In genomic region chr2L:11987945-11988344, dm6 we compare ENCODE assay signal across 1 fruit fly cellular context.
A peak's percentile ranks its signal among the peaks of the same experiment; 100 is the strongest.
TF ChIP-seq lines count a peak whose summit lies in the region.

Gene CG6686 (minus strand): TSS chr2L:11988039.
Gene CG34163 (plus strand): TSS chr2L:11988270.

TF ChIP-seq in whole organism, embryonic, 481 proteins besides CTCF, POLR2A, EP300 and RAD21 (continued from another document and continues in another):
- TF ChIP-seq CG15073 (GFP tag; optimal IDR thresholded peaks at IDR 0.05; lab: Kevin White, UChicago) (no peak), CG34376 (GFP tag; optimal IDR thresholded peaks at IDR 0.05; lab: Kevin White, UChicago) (peak; percentile 17), Hr3 (GFP tag; optimal IDR thresholded peaks at IDR 0.05; lab: Kevin White, UChicago) (peak; percentile 55), CG13287 (GFP tag; IDR thresholded peaks at IDR 0.05; lab: Robert Waterston, UW; ENCODE audit: partially characterized antibody) (no peak), CG14441 (GFP tag; IDR thresholded peaks at IDR 0.05; lab: Robert Waterston, UW) (peak; percentile 41; the same call in 1 of the 2 replicates), tin (GFP tag; optimal IDR thresholded peaks at IDR 0.05; lab: Kevin White, UChicago) (peak; percentile 17), CG1647 (GFP tag; optimal IDR thresholded peaks at IDR 0.05; lab: Kevin White, UChicago) (peak; percentile 8), Lhr (GFP tag; optimal IDR thresholded peaks at IDR 0.05; lab: Kevin White, UChicago) (peak; percentile 64), CG17385 (GFP tag; optimal IDR thresholded peaks at IDR 0.05; lab: Kevin White, UChicago) (peak; percentile 99), Dad (GFP tag; optimal IDR thresholded peaks at IDR 0.05; lab: Kevin White, UChicago) (peak; percentile 48), CG17186 (GFP tag; optimal IDR thresholded peaks at IDR 0.05; lab: Kevin White, UChicago) (peak; percentile 88), trem (tag; optimal IDR thresholded peaks at IDR 0.05; lab: Kevin White, UChicago) (peak; percentile 70), maf-S (GFP tag; optimal IDR thresholded peaks at IDR 0.05; lab: Kevin White, UChicago) (peak; percentile 30), rib (GFP tag; IDR thresholded peaks at IDR 0.05; lab: Robert Waterston, UW) (no peak), pb (GFP tag; optimal IDR thresholded peaks at IDR 0.05; lab: Kevin White, UChicago) (no peak), CG2875 (GFP tag; optimal IDR thresholded peaks at IDR 0.05; lab: Kevin White, UChicago) (no peak), CG43689 (GFP tag; IDR thresholded peaks at IDR 0.05; lab: Robert Waterston, UW) (no peak), hbn (GFP tag; IDR thresholded peaks at IDR 0.05; lab: Robert Waterston, UW; ENCODE audit: partially characterized antibody) (peak; percentile 27; the same call in 1 of the 2 replicates), D19A (tag; optimal IDR thresholded peaks at IDR 0.05; lab: Kevin White, UChicago) (no peak), grau (tag; optimal IDR thresholded peaks at IDR 0.05; lab: Kevin White, UChicago) (peak; percentile 33), PHDP (tag; optimal IDR thresholded peaks at IDR 0.05; lab: Kevin White, UChicago) (peak; percentile 6), Pdp1 (GFP tag; optimal IDR thresholded peaks at IDR 0.05; lab: Kevin White, UChicago) (peak in 1 of 2 experiments; percentile 66), aop (GFP tag; IDR thresholded peaks at IDR 0.05; lab: Robert Waterston, UW) (no peak), nmo (GFP tag; optimal IDR thresholded peaks at IDR 0.05; lab: Kevin White, UChicago) (peak; percentile 69), Ada2b (GFP tag; IDR thresholded peaks at IDR 0.05; lab: Robert Waterston, UW) (peak; percentile 26; the same call in 1 of the 2 replicates), CG18262 (tag; optimal IDR thresholded peaks at IDR 0.05; lab: Kevin White, UChicago) (peak; percentile 24), bsh (GFP tag; optimal IDR thresholded peaks at IDR 0.05; lab: Kevin White, UChicago) (peak in 1 of 2 experiments; percentile 14), fu2 (GFP tag; optimal IDR thresholded peaks at IDR 0.05; lab: Kevin White, UChicago) (peak; percentile 30), CG6254 (GFP tag; optimal IDR thresholded peaks at IDR 0.05; lab: Kevin White, UChicago) (peak; percentile 19), phol (tag; optimal IDR thresholded peaks at IDR 0.05; lab: Kevin White, UChicago) (peak; percentile 68), CG13894 (tag; optimal IDR thresholded peaks at IDR 0.05; lab: Kevin White, UChicago) (peak; percentile 54), zfh2 (GFP tag; optimal IDR thresholded peaks at IDR 0.05; lab: Kevin White, UChicago) (peak; percentile 67), CG10462 (GFP tag; optimal IDR thresholded peaks at IDR 0.05; lab: Kevin White, UChicago) (peak; percentile 37), Dll (GFP tag; IDR thresholded peaks at IDR 0.05; lab: Robert Waterston, UW; ENCODE audit: partially characterized antibody) (0 out of 4 replicates have a peak, but pooled peaks have one; percentile 35), CG8944 (GFP tag; optimal IDR thresholded peaks at IDR 0.05; lab: Kevin White, UChicago) (peak; percentile 5), chif (GFP tag; optimal IDR thresholded peaks at IDR 0.05; lab: Kevin White, UChicago) (peak; percentile 31 to 37), CG13775 (GFP tag; optimal IDR thresholded peaks at IDR 0.05; lab: Kevin White, UChicago) (peak; percentile 42), CG7839 (tag; optimal IDR thresholded peaks at IDR 0.05; lab: Kevin White, UChicago) (peak; percentile 45), CG12299 (tag; optimal IDR thresholded peaks at IDR 0.05; lab: Kevin White, UChicago) (peak; percentile 47), CG6683 (GFP tag; optimal IDR thresholded peaks at IDR 0.05; lab: Kevin White, UChicago) (no peak), CG9817 (tag; optimal IDR thresholded peaks at IDR 0.05; lab: Kevin White, UChicago) (peak; percentile 13), Camta (GFP tag; optimal IDR thresholded peaks at IDR 0.05; lab: Kevin White, UChicago) (peak; percentile 51), Stat92E (GFP tag; optimal IDR thresholded peaks at IDR 0.05; lab: Kevin White, UChicago) (peak in 1 of 3 experiments; percentile 38), CG14710 (tag; optimal IDR thresholded peaks at IDR 0.05; lab: Kevin White, UChicago) (peak; percentile 83), Hsf (GFP tag; optimal IDR thresholded peaks at IDR 0.05; lab: Kevin White, UChicago) (peak; percentile 64), CG4424 (GFP tag; optimal IDR thresholded peaks at IDR 0.05; lab: Kevin White, UChicago) (peak; percentile 25), CG10959 (GFP tag; IDR thresholded peaks at IDR 0.05; lab: Robert Waterston, UW) (no peak), sisA (GFP tag; IDR thresholded peaks at IDR 0.05; lab: Robert Waterston, UW) (peak; percentile 39; the same call in 1 of the 2 replicates), MBD-R2 (GFP tag; IDR thresholded peaks at IDR 0.05; lab: Robert Waterston, UW) (peak; percentile 89), CG30020 (tag; optimal IDR thresholded peaks at IDR 0.05; lab: Kevin White, UChicago) (peak; percentile 29), bowl (GFP tag; IDR thresholded peaks at IDR 0.05; lab: Robert Waterston, UW) (no peak), pum (GFP tag; optimal IDR thresholded peaks at IDR 0.05; lab: Kevin White, UChicago) (peak; percentile 37), CG34422 (GFP tag; IDR thresholded peaks at IDR 0.05; lab: Robert Waterston, UW) (peak; percentile 62; the same call in 2 of the 3 replicates), B-H1 (GFP tag; IDR thresholded peaks at IDR 0.05; lab: Robert Waterston, UW) (no peak), Dp (GFP tag; optimal IDR thresholded peaks at IDR 0.05; lab: Kevin White, UChicago) (peak; percentile 43), CG18476 (GFP tag; optimal IDR thresholded peaks at IDR 0.05; lab: Kevin White, UChicago) (peak; percentile 35), chn (GFP tag; optimal IDR thresholded peaks at IDR 0.05; lab: Kevin White, UChicago) (peak; percentile 21), CG2116 (GFP tag; optimal IDR thresholded peaks at IDR 0.05; lab: Kevin White, UChicago) (peak; percentile 63), Med (GFP tag; lab: Kevin White, UChicago) (peak; percentile 87), trh (GFP tag; optimal IDR thresholded peaks at IDR 0.05; lab: Kevin White, UChicago) (no peak), E2f2 (GFP tag; IDR thresholded peaks at IDR 0.05; lab: Robert Waterston, UW) (peak; percentile 64), abd-A (tag; optimal IDR thresholded peaks at IDR 0.05; lab: Kevin White, UChicago) (no peak), ara (GFP tag; IDR thresholded peaks at IDR 0.05; lab: Robert Waterston, UW) (peak; percentile 34; the same call in 1 of the 2 replicates), CG32767 (GFP tag; IDR thresholded peaks at IDR 0.05; lab: Robert Waterston, UW) (no peak), CG3281 (GFP tag; optimal IDR thresholded peaks at IDR 0.05; lab: Kevin White, UChicago) (peak; percentile 35), CG7271 (tag; optimal IDR thresholded peaks at IDR 0.05; lab: Kevin White, UChicago) (peak; percentile 61), CG3995 (GFP tag; optimal IDR thresholded peaks at IDR 0.05; lab: Kevin White, UChicago) (peak; percentile 31), CG33557 (GFP tag; optimal IDR thresholded peaks at IDR 0.05; lab: Kevin White, UChicago) (peak; percentile 32), Max (GFP tag; optimal IDR thresholded peaks at IDR 0.05; lab: Kevin White, UChicago) (peak; percentile 78), CG33213 (GFP tag; optimal IDR thresholded peaks at IDR 0.05; lab: Kevin White, UChicago) (peak; percentile 32), CG9437 (GFP tag; optimal IDR thresholded peaks at IDR 0.05; lab: Kevin White, UChicago) (peak; percentile 61), eyg (GFP tag; optimal IDR thresholded peaks at IDR 0.05; lab: Kevin White, UChicago) (no peak), CG12659 (GFP tag; optimal IDR thresholded peaks at IDR 0.05; lab: Kevin White, UChicago) (peak; percentile 68), danr (GFP tag; IDR thresholded peaks at IDR 0.05; lab: Robert Waterston, UW) (no peak), Hr51 (GFP tag; optimal IDR thresholded peaks at IDR 0.05; lab: Kevin White, UChicago) (peak in 1 of 2 experiments; percentile 54), stwl (tag; optimal IDR thresholded peaks at IDR 0.05; lab: Kevin White, UChicago) (peak; percentile 63), yki (optimal IDR thresholded peaks at IDR 0.05; lab: Kevin White, UChicago) (peak; percentile 65), dm (GFP tag; optimal IDR thresholded peaks at IDR 0.05; lab: Kevin White, UChicago) (peak; percentile 92), CG6765 (GFP tag; optimal IDR thresholded peaks at IDR 0.05; lab: Kevin White, UChicago) (no peak), CG2120 (GFP tag; optimal IDR thresholded peaks at IDR 0.05; lab: Kevin White, UChicago) (peak; percentile 76), CG15601 (tag; optimal IDR thresholded peaks at IDR 0.05; lab: Kevin White, UChicago) (peak; percentile 27), prd (optimal IDR thresholded peaks at IDR 0.05; lab: Kevin White, UChicago) (no peak), prd (GFP tag; IDR thresholded peaks at IDR 0.05; lab: Robert Waterston, UW) (peak; percentile 46; the same call in 1 of the 3 replicates), CG2202 (tag; optimal IDR thresholded peaks at IDR 0.05; lab: Kevin White, UChicago) (peak; percentile 2), NC2β (GFP tag; optimal IDR thresholded peaks at IDR 0.05; lab: Kevin White, UChicago) (peak; percentile 46), CG15514 (GFP tag; optimal IDR thresholded peaks at IDR 0.05; lab: Kevin White, UChicago) (peak; percentile 49), CG1792 (GFP tag; optimal IDR thresholded peaks at IDR 0.05; lab: Kevin White, UChicago) (peak; percentile 8), slbo (GFP tag; IDR thresholded peaks at IDR 0.05; lab: Robert Waterston, UW) (peak; percentile 66; the same call in 1 of the 2 replicates), ttk (GFP tag; IDR thresholded peaks at IDR 0.05; lab: Robert Waterston, UW) (no peak), al (GFP tag; IDR thresholded peaks at IDR 0.05; lab: Robert Waterston, UW) (peak; percentile 37; the same call in 1 of the 2 replicates), Dip2 (GFP tag; IDR thresholded peaks at IDR 0.05; lab: Robert Waterston, UW) (no peak), CG16813 (GFP tag; IDR thresholded peaks at IDR 0.05; lab: Robert Waterston, UW; ENCODE audit: partially characterized antibody) (no peak), CG4730 (GFP tag; IDR thresholded peaks at IDR 0.05; lab: Robert Waterston, UW) (no peak), dan (GFP tag; IDR thresholded peaks at IDR 0.05; lab: Robert Waterston, UW) (no peak), mam (GFP tag; optimal IDR thresholded peaks at IDR 0.05; lab: Kevin White, UChicago) (peak; percentile 44), sc (optimal IDR thresholded peaks at IDR 0.05; lab: Kevin White, UChicago) (no peak), sc (GFP tag; optimal IDR thresholded peaks at IDR 0.05; lab: Kevin White, UChicago) (no peak), CG17361 (GFP tag; IDR thresholded peaks at IDR 0.05; lab: Robert Waterston, UW) (peak; percentile 61; the same call in 2 of the 3 replicates), CG10147 (GFP tag; optimal IDR thresholded peaks at IDR 0.05; lab: Kevin White, UChicago) (peak; percentile 28), Sry-δ (GFP tag; optimal IDR thresholded peaks at IDR 0.05; lab: Kevin White, UChicago) (peak; percentile 43), Usf (GFP tag; optimal IDR thresholded peaks at IDR 0.05; lab: Kevin White, UChicago) (no peak), CG10267 (tag; optimal IDR thresholded peaks at IDR 0.05; lab: Kevin White, UChicago) (peak; percentile 49), CG1603 (tag; optimal IDR thresholded peaks at IDR 0.05; lab: Kevin White, UChicago) (peak; percentile 29), nom (GFP tag; optimal IDR thresholded peaks at IDR 0.05; lab: Kevin White, UChicago) (no peak), Ets97D (GFP tag; optimal IDR thresholded peaks at IDR 0.05; lab: Kevin White, UChicago) (peak; percentile 71), Gug (GFP tag; IDR thresholded peaks at IDR 0.05; lab: Robert Waterston, UW) (peak; percentile 45; the same call in 1 of the 4 replicates), sr (GFP tag; IDR thresholded peaks at IDR 0.05; lab: Robert Waterston, UW) (no peak), CG12155 (GFP tag; optimal IDR thresholded peaks at IDR 0.05; lab: Kevin White, UChicago) (peak; percentile 15), nerfin-2 (GFP tag; IDR thresholded peaks at IDR 0.05; lab: Robert Waterston, UW; ENCODE audit: partially characterized antibody) (no peak), Nf-YB (GFP tag; optimal IDR thresholded peaks at IDR 0.05; lab: Kevin White, UChicago) (peak; percentile 15), Mad (GFP tag; optimal IDR thresholded peaks at IDR 0.05; lab: Kevin White, UChicago) (peak; percentile 43), pho (GFP tag; optimal IDR thresholded peaks at IDR 0.05; lab: Kevin White, UChicago) (peak; percentile 53), Xrp1 (GFP tag; IDR thresholded peaks at IDR 0.05; lab: Robert Waterston, UW) (peak; percentile 27; the same call in 1 of the 2 replicates), bab2 (GFP tag; optimal IDR thresholded peaks at IDR 0.05; lab: Kevin White, UChicago) (peak; percentile 41), ken (GFP tag; IDR thresholded peaks at IDR 0.05; lab: Robert Waterston, UW) (no peak; the same call in 2 of the 3 replicates), CG2199 (GFP tag; IDR thresholded peaks at IDR 0.05; lab: Robert Waterston, UW) (0 out of 3 replicates have a peak, but pooled peaks have one; percentile 29), lilli (GFP tag; optimal IDR thresholded peaks at IDR 0.05; lab: Kevin White, UChicago) (peak; percentile 80), CG4328 (GFP tag; optimal IDR thresholded peaks at IDR 0.05; lab: Kevin White, UChicago) (peak; percentile 29), CG1024 (GFP tag; IDR thresholded peaks at IDR 0.05; lab: Robert Waterston, UW) (no peak), Dip3 (GFP tag; optimal IDR thresholded peaks at IDR 0.05; lab: Kevin White, UChicago) (peak; percentile 56), zfh1 (GFP tag; IDR thresholded peaks at IDR 0.05; lab: Robert Waterston, UW) (peak; percentile 49; the same call in 1 of the 3 replicates), ems (GFP tag; optimal IDR thresholded peaks at IDR 0.05; lab: Kevin White, UChicago) (peak; percentile 47), CG17328 (GFP tag; IDR thresholded peaks at IDR 0.05; lab: Robert Waterston, UW) (no peak), CG11456 (GFP tag; IDR thresholded peaks at IDR 0.05; lab: Robert Waterston, UW) (no peak), CG17829 (tag; optimal IDR thresholded peaks at IDR 0.05; lab: Kevin White, UChicago) (peak; percentile 39), p53 (GFP tag; optimal IDR thresholded peaks at IDR 0.05; lab: Kevin White, UChicago) (no peak), pfk (GFP tag; optimal IDR thresholded peaks at IDR 0.05; lab: Kevin White, UChicago) (no peak), CG13296 (GFP tag; optimal IDR thresholded peaks at IDR 0.05; lab: Kevin White, UChicago) (peak; percentile 3), sens (GFP tag; lab: Kevin White, UChicago) (peak; percentile 86)
